Worm (Caenorhabditis elegans) whole organism, early embryonic: Measurements from ENCODE around the gene C46E10.1.

Experiments
- B0310.2 ChIP-seq: sonication (generic microtip); optimal IDR thresholded peaks from 2 replicates; lab custom pipeline; 2016; ENCODE audit warnings: mild to moderate bottlenecking, missing genetic modification characterization, missing compliant biosample characterization
- F13C5.2 ChIP-seq: sonication (generic microtip); optimal IDR thresholded peaks from 2 replicates; lab custom pipeline; 2017; ENCODE audit warnings: mild to moderate bottlenecking, missing genetic modification characterization, inconsistent platforms, missing compliant biosample characterization
- aly-1 ChIP-seq: sonication (generic microtip); optimal IDR thresholded peaks from 2 replicates; lab custom pipeline; 2016; ENCODE audit warnings: missing genetic modification characterization, missing compliant biosample characterization
- ama-1 ChIP-seq: fragments of 150-350 bp; optimal IDR thresholded peaks from 2 replicates; lab custom pipeline; 2014
- ceh-13 ChIP-seq: fragments of 200-800 bp; sonication (Bioruptor generic); optimal IDR thresholded peaks from 2 replicates; lab custom pipeline; 2018; ENCODE audit warnings: mild to moderate bottlenecking, missing genetic modification characterization, missing compliant biosample characterization
- ceh-36 ChIP-seq: sonication (generic microtip); optimal IDR thresholded peaks from 2 replicates; lab custom pipeline; 2016; ENCODE audit warnings: missing genetic modification characterization, inconsistent platforms, missing compliant biosample characterization
- ets-7 ChIP-seq: sonication (generic microtip); optimal IDR thresholded peaks from 2 replicates; lab custom pipeline; 2016; ENCODE audit warnings: missing genotype, missing genetic modification characterization, missing compliant biosample characterization
- flt-1 ChIP-seq: fragments of 200-800 bp; sonication (Bioruptor generic); IDR thresholded peaks from 2 replicates; pipeline ENCODE4 v1.3.6; 2022; ENCODE audit warnings: missing genetic modification characterization, missing compliant biosample characterization
- hmbx-1 ChIP-seq: sonication (generic microtip); optimal IDR thresholded peaks from 2 replicates; lab custom pipeline; 2016; ENCODE audit warnings: mild to moderate bottlenecking, missing genetic modification characterization, missing compliant biosample characterization
- hmg-4 ChIP-seq: fragments of 200-800 bp; sonication (Bioruptor generic); optimal IDR thresholded peaks from 2 replicates; lab custom pipeline; 2018; ENCODE audit warnings: mild to moderate bottlenecking, missing genetic modification characterization, missing compliant biosample characterization
- hnd-1 ChIP-seq: sonication (generic microtip); optimal IDR thresholded peaks from 2 replicates; lab custom pipeline; 2016; ENCODE audit warnings: missing genetic modification characterization, missing compliant biosample characterization
- pes-1 ChIP-seq: fragments of 200-800 bp; sonication (Bioruptor generic); IDR thresholded peaks from 2 replicates; pipeline ENCODE4 v1.3.6; 2022; ENCODE audit warnings: missing genetic modification reagents, missing genetic modification characterization, missing compliant biosample characterization
- scrt-1 ChIP-seq: fragments of 200-800 bp; sonication (Bioruptor generic); IDR thresholded peaks from 2 replicates; pipeline ENCODE4 v1.3.6; 2022; ENCODE audit warnings: missing genetic modification characterization, missing compliant biosample characterization
- sea-1 ChIP-seq: fragments of 200-800 bp; sonication (Bioruptor generic); conservative IDR thresholded peaks from 2 replicates; pipeline ENCODE4 v1.3.6; 2022; ENCODE audit warnings: missing genetic modification characterization, missing compliant biosample characterization
- tbx-11 ChIP-seq: fragments of 200-800 bp; sonication (Bioruptor generic); IDR thresholded peaks from 2 replicates; pipeline ENCODE4 v1.3.6; 2022; ENCODE audit warnings: missing genetic modification characterization, missing compliant biosample characterization
- tbx-37 ChIP-seq: fragments of 200-800 bp; sonication (Bioruptor generic); conservative IDR thresholded peaks from 2 replicates; pipeline ENCODE4 v1.3.6; 2022; ENCODE audit warnings: missing genetic modification reagents, missing genetic modification characterization, missing compliant biosample characterization
- tra-4 ChIP-seq: sonication (generic microtip); optimal IDR thresholded peaks from 2 replicates; lab custom pipeline; 2017; ENCODE audit warnings: missing genetic modification characterization, missing compliant biosample characterization

The C46E10.1 gene

ce11 chrII:3724175-3724715 lies at the start of gene C46E10.1:
Gene C46E10.1, plus strand, starts transcription at chrII:3724225.
- TF ChIP-seq ets-7 (tag; lab: Kevin White, UChicago) (no peak), B0310.2 (tag; lab: Kevin White, UChicago) (no peak), ceh-36 (no peak), aly-1 (tag; lab: Kevin White, UChicago) (no peak), hnd-1 (no peak), hmg-4 (GFP tag; lab: Kevin White, UChicago) (no peak), sea-1 (no peak), flt-1 (no peak), tbx-37 (GFP tag; lab: Robert Waterston, UW) (no peak), ceh-13 (GFP tag; lab: Kevin White, UChicago) (no peak), scrt-1 (GFP tag; lab: Robert Waterston, UW) (no peak), tra-4 (tag; lab: Kevin White, UChicago) (no peak), hmbx-1 (no peak)

DNA sequence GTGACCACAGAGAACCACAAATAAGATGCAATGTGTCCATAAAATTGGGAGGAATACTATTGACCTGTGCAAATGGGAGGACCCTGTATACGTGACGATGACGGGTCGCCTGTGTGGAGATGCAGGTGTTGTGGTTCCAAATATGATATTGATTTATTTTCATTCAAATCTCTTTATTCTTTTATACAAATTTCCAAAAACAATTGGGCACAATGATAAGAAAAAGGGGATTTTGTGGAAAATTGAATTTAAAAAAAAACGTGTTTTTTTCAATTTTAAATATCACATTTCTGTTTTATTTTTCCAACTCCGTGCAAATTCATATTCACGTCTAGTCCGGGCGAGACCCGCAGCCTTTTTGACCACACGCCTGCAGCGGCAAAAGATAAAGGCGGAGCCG lies 48.8 kb upstream of the C46E10.1 start, which contains the start of gene F19B10.2:
Gene F19B10.2, plus strand, starts transcription at position 301 of the 400 bp plus-strand sequence.
- TF ChIP-seq tbx-37 (GFP tag; lab: Robert Waterston, UW) (no peak), tbx-11 (GFP tag; lab: Robert Waterston, UW) (no peak), hmbx-1 (no peak), F13C5.2 (tag; lab: Kevin White, UChicago) (no peak), flt-1 (no peak), tra-4 (tag; lab: Kevin White, UChicago) (no peak), ceh-13 (GFP tag; lab: Kevin White, UChicago) (no peak), sea-1 (no peak), scrt-1 (GFP tag; lab: Robert Waterston, UW) (no peak), B0310.2 (tag; lab: Kevin White, UChicago) (no peak), ceh-36 (no peak), hmg-4 (GFP tag; lab: Kevin White, UChicago) (no peak), pes-1 (no peak), aly-1 (tag; lab: Kevin White, UChicago) (no peak), ama-1 (lab: Kevin White, UChicago) (no peak)

DNA sequence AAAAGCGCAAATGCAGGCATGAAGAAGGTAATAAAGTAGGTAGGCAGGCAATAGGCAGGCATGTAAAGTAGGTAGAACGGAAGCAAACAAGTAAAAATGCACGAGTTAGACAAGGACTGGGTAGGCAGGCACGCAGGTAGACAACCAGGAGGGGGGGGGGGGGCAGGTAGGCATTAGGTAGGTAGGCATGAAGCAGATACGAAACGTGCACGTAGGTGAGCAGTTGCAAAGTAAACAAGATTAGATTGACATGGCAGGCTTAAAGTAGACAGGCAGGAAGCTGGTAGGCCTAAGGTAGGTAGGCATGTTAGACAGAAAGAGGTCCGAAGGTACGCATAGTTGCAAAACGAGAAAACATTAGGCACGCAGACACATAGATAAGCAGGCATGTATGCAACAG lies 45.0 kb upstream of the C46E10.1 start:
- TF ChIP-seq aly-1 (tag; lab: Kevin White, UChicago) = no peak
- no peak for TF ChIP-seq tbx-37 (GFP tag; lab: Robert Waterston, UW)
- TF ChIP-seq sea-1 = no peak
- TF ChIP-seq ceh-36 = no peak
- TF ChIP-seq hmg-4 (GFP tag; lab: Kevin White, UChicago) = no peak
- TF ChIP-seq tbx-11 (GFP tag; lab: Robert Waterston, UW) = no peak
- TF ChIP-seq hmbx-1 = no peak
- no peak for TF ChIP-seq ceh-13 (GFP tag; lab: Kevin White, UChicago)
- TF ChIP-seq hnd-1 = no peak
- no peak for TF ChIP-seq ets-7 (tag; lab: Kevin White, UChicago)
- no peak for TF ChIP-seq F13C5.2 (tag; lab: Kevin White, UChicago)
- TF ChIP-seq ama-1 (lab: Kevin White, UChicago) = no peak
- TF ChIP-seq tra-4 (tag; lab: Kevin White, UChicago) = no peak
- TF ChIP-seq B0310.2 (tag; lab: Kevin White, UChicago) = no peak

ce11 chrII:3680366-3680765 lies 43.7 kb upstream of the C46E10.1 start:
- no peak for TF ChIP-seq tbx-11 (GFP tag; lab: Robert Waterston, UW)
- TF ChIP-seq pes-1 = no peak
- TF ChIP-seq hmg-4 (GFP tag; lab: Kevin White, UChicago) = no peak
- no peak for TF ChIP-seq sea-1
- TF ChIP-seq F13C5.2 (tag; lab: Kevin White, UChicago) = no peak
- no peak for TF ChIP-seq tbx-37 (GFP tag; lab: Robert Waterston, UW)

DNA sequence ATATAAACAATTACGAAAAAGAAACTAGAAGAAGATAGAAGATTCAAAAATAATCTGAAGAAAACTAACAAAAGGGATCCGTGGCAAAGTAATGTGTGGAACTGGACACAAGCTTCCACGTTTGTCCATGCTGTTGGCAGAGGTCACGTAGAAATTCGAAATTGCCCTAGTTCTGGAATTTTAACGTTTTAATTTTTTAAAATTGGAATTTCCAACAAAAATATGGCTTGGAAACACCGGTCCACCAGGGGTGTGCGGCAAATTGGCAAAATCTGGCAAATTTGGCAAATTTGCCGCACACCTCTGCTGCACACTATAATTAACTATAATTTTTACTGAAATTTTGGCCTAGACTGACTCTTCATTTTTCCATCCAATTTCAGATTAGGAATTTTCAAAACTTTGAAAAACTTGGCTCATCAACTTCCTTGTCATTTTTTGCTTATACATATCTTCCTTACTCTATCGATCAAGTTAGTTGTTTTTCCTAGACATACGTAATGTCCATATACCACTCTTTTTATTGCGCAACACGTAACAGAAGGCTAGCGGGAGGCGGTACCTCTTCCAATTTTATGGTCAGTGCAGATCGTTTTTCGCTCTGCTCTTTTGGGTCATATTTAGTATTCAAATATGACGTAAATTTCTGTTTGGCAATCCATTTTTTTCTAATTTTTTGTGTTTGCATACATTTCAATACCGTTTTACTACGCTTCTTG lies 42.5 kb upstream of the C46E10.1 start, which contains the start of gene F19B10.10:
Gene F19B10.10, minus strand, starts transcription at position 51 of the 719 bp plus-strand sequence.
- TF ChIP-seq aly-1 (tag; lab: Kevin White, UChicago) = no peak
- no peak for TF ChIP-seq ets-7 (tag; lab: Kevin White, UChicago)
- TF ChIP-seq sea-1 = no peak
- no peak for TF ChIP-seq hmg-4 (GFP tag; lab: Kevin White, UChicago)
- no peak for TF ChIP-seq tbx-11 (GFP tag; lab: Robert Waterston, UW)
- no peak for TF ChIP-seq ceh-36
- no peak for TF ChIP-seq ceh-13 (GFP tag; lab: Kevin White, UChicago)
- no peak for TF ChIP-seq hmbx-1
- no peak for TF ChIP-seq hnd-1
- no peak for TF ChIP-seq pes-1
- no peak for TF ChIP-seq F13C5.2 (tag; lab: Kevin White, UChicago)
- no peak for TF ChIP-seq scrt-1 (GFP tag; lab: Robert Waterston, UW)
- TF ChIP-seq flt-1 = no peak
- no peak for TF ChIP-seq tra-4 (tag; lab: Kevin White, UChicago)
- TF ChIP-seq B0310.2 (tag; lab: Kevin White, UChicago) = no peak
- TF ChIP-seq tbx-37 (GFP tag; lab: Robert Waterston, UW) = no peak
- TF ChIP-seq ama-1 (lab: Kevin White, UChicago) = no peak

- TF ChIP-seq sea-1 = no peak
- no peak for TF ChIP-seq F13C5.2 (tag; lab: Kevin White, UChicago)
- no peak for TF ChIP-seq ets-7 (tag; lab: Kevin White, UChicago)
- TF ChIP-seq tbx-37 (GFP tag; lab: Robert Waterston, UW) = no peak
- TF ChIP-seq ceh-36 = no peak
- TF ChIP-seq hmg-4 (GFP tag; lab: Kevin White, UChicago) = no peak
- no peak for TF ChIP-seq scrt-1 (GFP tag; lab: Robert Waterston, UW)
- no peak for TF ChIP-seq pes-1
- no peak for TF ChIP-seq ama-1 (lab: Kevin White, UChicago)
- TF ChIP-seq hmbx-1 = no peak
- no peak for TF ChIP-seq flt-1
- TF ChIP-seq tra-4 (tag; lab: Kevin White, UChicago) = no peak
- TF ChIP-seq B0310.2 (tag; lab: Kevin White, UChicago) = no peak
- TF ChIP-seq ceh-13 (GFP tag; lab: Kevin White, UChicago) = no peak
- TF ChIP-seq aly-1 (tag; lab: Kevin White, UChicago) = no peak
- no peak for TF ChIP-seq hnd-1
- TF ChIP-seq tbx-11 (GFP tag; lab: Robert Waterston, UW) = no peak
Observed at ce11 chrII:3682770-3683234, 41.2 kb upstream of the C46E10.1 start, which contains the start of gene F19B10.1. Gene F19B10.1, plus strand, starts transcription at chrII:3683184.
